Fruit fly (Drosophila melanogaster) whole organism, adult: ENCODE measurements around the gene CG31948.

Source experiments
- CG11617 ChIP-seq: fragments of 200-800 bp; sonication (Bioruptor generic); optimal IDR thresholded peaks from 2 replicates; lab custom pipeline; 2017; ENCODE audit warnings: mild to moderate bottlenecking, missing biosample characterization, missing genetic modification reagents, missing genetic modification characterization
- CG12768 ChIP-seq: fragments of 200-800 bp; sonication (Bioruptor generic); optimal IDR thresholded peaks from 2 replicates; lab custom pipeline; 2017; ENCODE audit warnings: missing biosample characterization, missing genetic modification characterization, mild to moderate bottlenecking, moderate library complexity, missing genetic modification reagents
- CG14711 ChIP-seq: fragments of 200-800 bp; sonication (Bioruptor generic); optimal IDR thresholded peaks from 2 replicates; lab custom pipeline; 2018; ENCODE audit warnings: missing biosample characterization, mild to moderate bottlenecking, missing genetic modification characterization, moderate library complexity
- CG7101 ChIP-seq: fragments of 200-800 bp; sonication (Bioruptor generic); optimal IDR thresholded peaks from 2 replicates; lab custom pipeline; 2018; ENCODE audit warnings: missing biosample characterization, mild to moderate bottlenecking, missing genetic modification characterization, moderate library complexity
- bab1 ChIP-seq: fragments of 200-800 bp; sonication (Bioruptor generic); optimal IDR thresholded peaks from 3 replicates; lab custom pipeline; 2019; ENCODE audit warnings: missing biosample characterization, mild to moderate bottlenecking, missing genetic modification characterization, moderate library complexity
- cnc ChIP-seq, 2 experiments: fragments of >200 bp; optimal IDR thresholded peaks; 2 replicates each; lab custom pipeline; 2017
- ovo ChIP-seq: fragments of 200-800 bp; sonication (Bioruptor generic); optimal IDR thresholded peaks from 2 replicates; lab custom pipeline; 2016; ENCODE audit warnings: missing biosample characterization, missing genetic modification characterization
- pad ChIP-seq: fragments of 200-800 bp; sonication (Bioruptor generic); optimal IDR thresholded peaks from 3 replicates; lab custom pipeline; 2017; ENCODE audit warnings: missing biosample characterization, missing genetic modification characterization, mild to moderate bottlenecking, moderate library complexity, missing genetic modification reagents

DNA sequence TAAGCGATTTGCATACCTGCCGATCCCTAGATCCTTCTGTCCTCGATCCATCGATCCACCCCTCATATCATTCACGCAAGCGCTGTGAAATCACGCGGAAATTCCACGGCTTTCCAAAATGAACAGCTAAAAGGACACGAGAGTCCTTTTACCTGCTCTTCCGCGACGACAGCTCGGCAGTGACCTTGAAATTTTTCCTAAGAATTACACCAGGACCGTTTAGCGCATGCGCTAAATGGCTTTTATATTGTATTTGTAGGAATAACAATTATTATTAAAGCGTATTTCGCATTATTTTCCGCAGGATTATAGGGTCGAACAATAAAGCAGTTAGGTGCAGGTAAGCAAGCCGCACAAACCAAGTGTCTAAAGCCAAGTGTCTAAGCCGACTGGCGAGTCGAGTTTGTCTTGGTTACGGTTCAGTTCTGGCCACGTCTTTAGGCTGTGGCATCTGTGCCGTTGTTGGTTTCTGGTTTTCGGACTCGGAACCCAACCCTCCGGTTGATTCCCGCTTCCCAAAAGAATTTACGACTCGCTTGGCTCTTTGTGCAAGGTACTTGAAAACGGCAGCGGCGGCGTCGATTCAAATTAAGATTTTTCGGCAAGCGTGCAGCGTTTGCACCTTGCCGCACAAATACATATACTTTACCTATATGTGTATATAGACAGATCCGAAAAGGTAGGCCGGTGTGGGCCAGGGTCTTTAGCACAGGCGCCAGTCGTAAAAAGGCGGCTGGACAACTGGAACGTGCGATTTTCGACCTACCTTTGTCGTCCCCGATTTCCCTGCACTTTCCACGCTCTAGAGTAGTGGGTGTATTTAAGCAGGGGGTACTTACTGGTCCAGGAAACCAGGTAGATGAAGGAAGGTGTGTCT, 40.2 kb upstream of the CG31948 start:
- TF ChIP-seq bab1 (no peak), CG14711 (tag; lab: Kevin White, UChicago) (no peak), ovo (GFP tag; lab: Kevin White, UChicago) (no peak), cnc (optimal IDR thresholded peaks at IDR 0.05; lab: Kevin White, UChicago) (no peak), CG7101 (tag; lab: Kevin White, UChicago) (no peak), CG11617 (GFP tag; lab: Kevin White, UChicago) (no peak), CG12768 (no peak), pad (no peak)
